Worm (Caenorhabditis elegans): ENCODE measurements around the gene fat-5.
A peak's percentile ranks its signal among the peaks of the same experiment; 100 is the strongest.

Gene fat-5

DNA sequence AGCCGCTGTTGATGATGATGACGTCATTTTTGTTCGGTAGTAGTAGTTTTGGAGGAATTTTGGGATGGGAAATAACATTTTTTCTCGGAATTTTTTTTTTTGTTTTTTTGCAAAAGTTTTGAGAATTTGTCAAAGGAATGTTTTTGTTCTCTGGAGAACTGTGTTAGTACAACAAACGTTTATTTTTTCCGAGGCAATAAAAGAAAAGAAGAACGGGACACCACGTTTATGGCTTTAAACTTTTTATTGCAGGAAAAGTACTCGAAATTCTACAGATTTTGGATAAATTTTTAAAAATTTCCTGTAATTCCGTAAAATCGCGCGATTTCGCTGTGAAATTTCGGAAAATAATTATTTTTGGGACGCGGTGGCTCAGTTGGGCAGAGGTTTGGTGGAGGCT lies 33.9 kb upstream of the fat-5 start, which contains the start of gene F59A1.13:
F59A1.13 (minus strand) TSS at position 101 of the 400 bp plus-strand sequence.
- TF ChIP-seq nhr-28 (tag; optimal IDR thresholded peaks at IDR 0.05), result no peak

DNA sequence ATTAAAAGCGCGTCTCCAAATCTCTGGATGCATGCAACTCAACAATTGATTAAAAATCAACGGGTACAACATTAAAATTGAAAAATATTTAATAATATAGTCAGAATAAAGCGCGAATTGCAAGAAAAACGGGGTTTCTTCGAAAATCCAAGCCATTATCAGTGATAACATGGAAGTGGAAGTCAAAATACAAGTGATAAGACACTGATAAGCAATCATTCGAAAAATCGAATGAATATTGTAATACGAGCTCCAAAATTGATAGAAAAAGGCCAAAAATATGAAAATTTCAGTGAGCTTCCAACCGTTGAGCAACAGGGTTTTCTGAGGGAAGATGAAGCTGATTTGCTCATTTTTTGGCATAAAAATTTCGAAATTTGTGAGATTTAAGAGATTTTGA lies 30.5 kb upstream of the fat-5 start:
- TF ChIP-seq fos-1 (tag; optimal IDR thresholded peaks at IDR 0.05) (no peak), alr-1 (tag; optimal IDR thresholded peaks at IDR 0.05; ENCODE audit: borderline replicate concordance) (no peak), nhr-76 (tag; optimal IDR thresholded peaks at IDR 0.05) (no peak), pqm-1 (tag; optimal IDR thresholded peaks at IDR 0.05) (peak; percentile 33), elt-2 (tag; optimal IDR thresholded peaks at IDR 0.05) (peak; percentile 50)

DNA sequence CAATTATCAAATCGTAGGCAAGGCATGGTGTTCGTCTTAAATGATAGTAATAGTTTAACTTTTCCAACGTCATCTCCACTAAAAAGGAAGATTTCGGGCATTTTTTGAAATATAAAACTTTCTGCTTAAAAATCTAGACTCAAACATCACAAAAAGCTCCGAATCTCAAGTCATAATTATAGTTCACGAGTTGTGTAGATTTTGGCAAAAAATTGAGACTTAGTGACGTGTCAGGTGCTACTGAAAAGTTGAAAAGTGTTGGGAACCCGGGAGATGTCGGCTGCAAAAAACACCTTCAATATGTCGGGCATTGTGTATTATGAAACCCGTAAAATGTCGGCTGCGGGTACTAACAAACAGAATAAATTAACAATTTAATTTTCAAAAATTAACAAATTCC lies 29.0 kb upstream of the fat-5 start, which contains the start of gene Y26G10.1:
Y26G10.1 (minus strand) TSS at position 101 of the 400 bp plus-strand sequence.
- TF ChIP-seq nhr-28 (tag; optimal IDR thresholded peaks at IDR 0.05) (no peak), mep-1 (tag; optimal IDR thresholded peaks at IDR 0.05) (no peak), dsc-1 (tag; optimal IDR thresholded peaks at IDR 0.05) (no peak), snpc-4 (tag; optimal IDR thresholded peaks at IDR 0.05) (no peak), nhr-76 (tag; optimal IDR thresholded peaks at IDR 0.05) (no peak), hpl-2 (GFP tag; optimal IDR thresholded peaks at IDR 0.05) (no peak), nhr-84 (tag; optimal IDR thresholded peaks at IDR 0.05) (no peak), unc-98 (GFP tag; IDR thresholded peaks at IDR 0.05) (no peak), aha-1 (tag; optimal IDR thresholded peaks at IDR 0.05) (no peak), zag-1 (tag; optimal IDR thresholded peaks at IDR 0.05) (no peak), hlh-4 (tag; optimal IDR thresholded peaks at IDR 0.05) (no peak), efl-3 (GFP tag; optimal IDR thresholded peaks at IDR 0.05) (no peak), mef-2 (tag; optimal IDR thresholded peaks at IDR 0.05) (no peak), ama-1 (optimal IDR thresholded peaks at IDR 0.05) (no peak), aly-2 (tag; optimal IDR thresholded peaks at IDR 0.05) (no peak), egl-27 (tag; optimal IDR thresholded peaks at IDR 0.05) (no peak), ceh-63 (GFP tag; optimal IDR thresholded peaks at IDR 0.05) (no peak), nhr-20 (tag; optimal IDR thresholded peaks at IDR 0.05) (no peak)

DNA sequence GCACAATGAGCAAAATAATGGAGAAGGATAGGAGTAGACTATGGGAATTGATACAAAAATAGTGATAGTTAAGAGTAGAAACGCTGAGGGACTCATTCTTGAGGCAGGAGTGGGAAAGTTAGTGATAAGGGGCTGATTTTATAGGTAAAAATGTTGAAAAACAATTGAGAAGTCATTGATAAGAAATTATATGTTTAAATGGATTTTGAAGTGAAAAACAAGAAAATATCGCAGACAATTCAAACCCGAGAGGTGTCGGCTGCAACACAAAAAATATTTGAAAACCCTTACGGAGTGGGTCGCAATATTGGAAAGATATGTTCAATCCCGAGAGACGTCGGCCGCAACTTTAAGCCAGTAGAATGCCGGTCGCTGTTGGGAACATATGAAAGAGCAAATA lies 28.1 kb upstream of the fat-5 start, which contains the start of gene spp-29:
spp-29 (minus strand) TSS at position 101 of the 400 bp plus-strand sequence.
- TF ChIP-seq skn-1 (tag; optimal IDR thresholded peaks at IDR 0.05) (no peak), lin-35 (GFP tag; optimal IDR thresholded peaks at IDR 0.05) (no peak), unc-30 (tag; optimal IDR thresholded peaks at IDR 0.05) (no peak), nhr-12 (tag; optimal IDR thresholded peaks at IDR 0.05) (no peak), mab-9 (GFP tag; IDR thresholded peaks at IDR 0.05) (no peak), sox-4 (tag; optimal IDR thresholded peaks at IDR 0.05) (no peak), snpc-4 (tag; optimal IDR thresholded peaks at IDR 0.05) (no peak), efl-3 (GFP tag; optimal IDR thresholded peaks at IDR 0.05) (no peak), nhr-71 (tag; optimal IDR thresholded peaks at IDR 0.05) (no peak), pax-3 (tag; optimal IDR thresholded peaks at IDR 0.05) (no peak), nhr-28 (tag; optimal IDR thresholded peaks at IDR 0.05) (no peak), ces-1 (GFP tag; optimal IDR thresholded peaks at IDR 0.05) (no peak), snu-23 (GFP tag; optimal IDR thresholded peaks at IDR 0.05) (no peak), swsn-7 (tag; optimal IDR thresholded peaks at IDR 0.05) (no peak), ceh-90 (tag; optimal IDR thresholded peaks at IDR 0.05) (no peak), unc-98 (GFP tag; IDR thresholded peaks at IDR 0.05) (no peak)

DNA sequence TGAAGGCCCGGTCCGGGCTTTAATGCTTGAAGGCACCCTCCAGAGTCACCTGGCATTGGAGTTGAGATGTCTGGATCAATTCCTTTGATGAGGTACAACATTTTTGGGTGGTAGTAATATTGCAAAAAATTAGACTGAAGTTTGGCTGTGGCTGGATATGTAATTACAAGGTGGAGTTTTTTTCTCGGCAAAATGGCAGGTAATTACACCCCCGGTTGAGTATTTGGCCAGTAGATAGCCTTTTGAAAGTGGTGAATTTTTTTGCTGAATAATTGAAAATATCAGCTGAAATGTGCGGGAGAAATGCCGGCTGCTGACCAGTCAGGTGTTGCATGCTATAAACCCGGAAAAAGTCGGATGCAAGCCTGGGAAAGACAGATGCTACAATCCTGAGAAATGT lies 25.7 kb upstream of the fat-5 start, which contains the start of gene Y26G10.4:
Y26G10.4 (minus strand) TSS at position 101 of the 400 bp plus-strand sequence.
- no peak for TF ChIP-seq vab-15 (tag; optimal IDR thresholded peaks at IDR 0.05)
- no peak for TF ChIP-seq zag-1 (tag; optimal IDR thresholded peaks at IDR 0.05)
- TF ChIP-seq ceh-8 (GFP tag; optimal IDR thresholded peaks at IDR 0.05), result no peak
- TF ChIP-seq lsy-2 (tag; optimal IDR thresholded peaks at IDR 0.05), result no peak
- TF ChIP-seq irx-1 (tag; optimal IDR thresholded peaks at IDR 0.05), result no peak
- no peak for TF ChIP-seq aha-1 (tag; optimal IDR thresholded peaks at IDR 0.05)
- no peak for TF ChIP-seq unc-98 (GFP tag; IDR thresholded peaks at IDR 0.05)
- TF ChIP-seq hpl-2 (GFP tag; optimal IDR thresholded peaks at IDR 0.05), result no peak
- no peak for TF ChIP-seq hlh-4 (tag; optimal IDR thresholded peaks at IDR 0.05)
- no peak for TF ChIP-seq nhr-12 (tag; optimal IDR thresholded peaks at IDR 0.05)
- TF ChIP-seq ces-1 (GFP tag; optimal IDR thresholded peaks at IDR 0.05), result no peak
- no peak for TF ChIP-seq ztf-4 (tag; optimal IDR thresholded peaks at IDR 0.05)
- TF ChIP-seq hlh-17 (GFP tag; optimal IDR thresholded peaks at IDR 0.05; ENCODE audit: borderline replicate concordance), result no peak

All from whole organism, L1 larva.